Fruit fly (Drosophila melanogaster): ENCODE results near the gene pit.

Gene pit

dm6 chr3R:22025320-22025719, 8.8 kb upstream of the pit start, which contains the start of gene CG6028:
CG6028 (minus strand) TSS chr3R:22025506.
- TF ChIP-seq usp (GFP tag; optimal IDR thresholded peaks at IDR 0.05) (no peak), EcR (GFP tag; optimal IDR thresholded peaks at IDR 0.05) (no peak), Dll (optimal IDR thresholded peaks at IDR 0.05) (no peak), CG8478 (optimal IDR thresholded peaks at IDR 0.05) (no peak), pan (optimal IDR thresholded peaks at IDR 0.05) (no peak), psq (optimal IDR thresholded peaks at IDR 0.05) (no peak)

dm6 chr3R:22026922-22027742, 7.0 kb upstream of the pit start, which contains the start of the genes Cchl and ND-42:
Cchl (minus strand) TSS chr3R:22027480.
ND-42 (plus strand) TSS chr3R:22027709.
- TF ChIP-seq Dll (optimal IDR thresholded peaks at IDR 0.05) (no peak), EcR (GFP tag; optimal IDR thresholded peaks at IDR 0.05) (no peak), psq (optimal IDR thresholded peaks at IDR 0.05) (no peak), CG8478 (optimal IDR thresholded peaks at IDR 0.05) (no peak), usp (GFP tag; optimal IDR thresholded peaks at IDR 0.05) (no peak), pan (optimal IDR thresholded peaks at IDR 0.05) (no peak)

- TF ChIP-seq usp (GFP tag; optimal IDR thresholded peaks at IDR 0.05) (no peak), Dll (optimal IDR thresholded peaks at IDR 0.05) (no peak), pan (optimal IDR thresholded peaks at IDR 0.05) (no peak), psq (optimal IDR thresholded peaks at IDR 0.05) (no peak), CG8478 (optimal IDR thresholded peaks at IDR 0.05) (no peak), EcR (GFP tag; optimal IDR thresholded peaks at IDR 0.05) (no peak)
Observed at dm6 chr3R:22027743-22028099, 6.4 kb upstream of the pit start.

DNA sequence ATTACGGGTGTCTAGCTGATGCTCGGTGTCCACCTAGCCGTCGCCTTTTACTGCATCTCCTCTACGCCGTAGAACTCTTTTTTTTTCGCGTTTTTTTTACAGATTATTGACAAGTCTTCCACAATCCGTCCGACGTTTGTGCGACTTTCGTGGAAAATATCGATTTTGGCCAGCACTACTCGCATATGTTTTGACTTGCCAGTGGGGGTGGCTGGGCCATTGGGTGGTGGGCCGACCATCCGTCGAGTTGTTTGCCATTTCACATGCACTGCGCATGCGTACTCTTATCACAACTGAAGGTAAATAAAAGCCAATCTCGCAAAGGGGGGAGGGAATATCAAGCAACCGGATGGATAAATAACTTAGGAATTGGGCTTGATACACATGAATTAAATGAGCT, 2.4 kb upstream of the pit start, which contains the start of gene CG13409:
Gene CG13409 (minus strand): TSS at position 163 of the 400 bp plus-strand sequence.
- TF ChIP-seq usp (GFP tag; optimal IDR thresholded peaks at IDR 0.05) (no peak), CG8478 (optimal IDR thresholded peaks at IDR 0.05) (no peak), EcR (GFP tag; optimal IDR thresholded peaks at IDR 0.05) (no peak), pan (optimal IDR thresholded peaks at IDR 0.05) (no peak), psq (optimal IDR thresholded peaks at IDR 0.05) (no peak), Dll (optimal IDR thresholded peaks at IDR 0.05) (no peak)

- TF ChIP-seq Dll (optimal IDR thresholded peaks at IDR 0.05) (no peak), CG8478 (optimal IDR thresholded peaks at IDR 0.05) (no peak), usp (GFP tag; optimal IDR thresholded peaks at IDR 0.05) (no peak), EcR (GFP tag; optimal IDR thresholded peaks at IDR 0.05) (no peak), pan (optimal IDR thresholded peaks at IDR 0.05) (no peak), psq (optimal IDR thresholded peaks at IDR 0.05) (no peak)
Observed at dm6 chr3R:22035552-22035951, 1.5 kb downstream of the pit start.

- no peak for TF ChIP-seq EcR (GFP tag; optimal IDR thresholded peaks at IDR 0.05)
- TF ChIP-seq Dll (optimal IDR thresholded peaks at IDR 0.05) = no peak
- no peak for TF ChIP-seq psq (optimal IDR thresholded peaks at IDR 0.05)
- no peak for TF ChIP-seq usp (GFP tag; optimal IDR thresholded peaks at IDR 0.05)
- TF ChIP-seq pan (optimal IDR thresholded peaks at IDR 0.05) = no peak
- no peak for TF ChIP-seq CG8478 (optimal IDR thresholded peaks at IDR 0.05)
Observed at dm6 chr3R:22039480-22039879, 5.4 kb downstream of the pit start.

DNA sequence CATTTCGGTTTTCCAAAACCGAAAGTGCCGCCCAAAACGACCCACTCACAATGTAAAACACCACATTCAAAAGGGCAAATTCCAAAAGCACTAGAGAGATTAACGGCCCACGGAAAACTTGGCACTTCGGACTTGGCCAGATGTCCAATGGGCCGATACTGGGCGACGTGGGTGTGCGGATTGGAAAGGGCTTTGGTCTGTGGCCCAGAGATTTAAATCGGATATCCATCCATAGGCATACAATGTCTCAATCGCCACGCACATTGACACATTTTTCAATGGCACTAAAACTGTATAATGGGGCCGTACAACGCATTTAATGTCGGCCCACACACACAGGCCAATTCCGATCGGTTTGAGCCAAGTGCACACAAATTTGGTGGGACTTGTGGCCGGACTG, 6.3 kb downstream of the pit start:
- no peak for TF ChIP-seq Dll (optimal IDR thresholded peaks at IDR 0.05)
- no peak for TF ChIP-seq psq (optimal IDR thresholded peaks at IDR 0.05)
- TF ChIP-seq EcR (GFP tag; optimal IDR thresholded peaks at IDR 0.05) = no peak
- no peak for TF ChIP-seq CG8478 (optimal IDR thresholded peaks at IDR 0.05)

DNA sequence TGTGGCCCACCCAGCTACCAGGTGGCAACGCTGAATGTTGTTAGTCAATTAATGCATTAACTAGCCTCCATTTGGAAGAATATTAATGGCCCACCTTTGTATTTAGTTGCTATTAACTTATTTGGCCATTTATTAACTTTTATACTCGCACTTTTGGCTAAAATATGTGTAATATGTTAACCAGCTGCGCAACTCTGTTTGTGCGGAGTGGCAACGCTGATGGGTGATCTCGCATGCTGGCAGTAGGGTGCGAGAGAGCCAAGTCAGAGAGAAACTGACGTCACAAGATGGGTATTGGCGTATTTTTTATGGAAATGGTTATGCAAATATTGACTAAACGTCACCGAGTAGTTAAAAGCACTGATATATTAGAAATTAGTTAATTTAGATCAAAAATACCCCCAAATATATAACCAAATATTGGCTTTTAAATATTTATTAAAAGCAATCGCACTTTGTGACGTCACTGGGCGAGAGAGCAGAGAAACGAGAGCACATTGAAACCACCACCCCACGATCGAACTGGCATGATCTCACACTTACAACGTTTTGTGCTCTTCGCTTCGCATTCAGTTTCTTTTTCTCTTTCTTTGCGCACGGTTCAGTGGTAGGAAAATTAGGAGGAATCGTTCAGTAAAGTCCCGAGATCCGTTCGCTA, 7.7 kb downstream of the pit start, which contains the start of gene how:
Gene how (plus strand): TSS at position 567 of the 658 bp plus-strand sequence.
- no peak for TF ChIP-seq usp (GFP tag; optimal IDR thresholded peaks at IDR 0.05)
- TF ChIP-seq CG8478 (optimal IDR thresholded peaks at IDR 0.05) = no peak
- no peak for TF ChIP-seq EcR (GFP tag; optimal IDR thresholded peaks at IDR 0.05)
- TF ChIP-seq Dll (optimal IDR thresholded peaks at IDR 0.05) = peak; percentile 43

DNA sequence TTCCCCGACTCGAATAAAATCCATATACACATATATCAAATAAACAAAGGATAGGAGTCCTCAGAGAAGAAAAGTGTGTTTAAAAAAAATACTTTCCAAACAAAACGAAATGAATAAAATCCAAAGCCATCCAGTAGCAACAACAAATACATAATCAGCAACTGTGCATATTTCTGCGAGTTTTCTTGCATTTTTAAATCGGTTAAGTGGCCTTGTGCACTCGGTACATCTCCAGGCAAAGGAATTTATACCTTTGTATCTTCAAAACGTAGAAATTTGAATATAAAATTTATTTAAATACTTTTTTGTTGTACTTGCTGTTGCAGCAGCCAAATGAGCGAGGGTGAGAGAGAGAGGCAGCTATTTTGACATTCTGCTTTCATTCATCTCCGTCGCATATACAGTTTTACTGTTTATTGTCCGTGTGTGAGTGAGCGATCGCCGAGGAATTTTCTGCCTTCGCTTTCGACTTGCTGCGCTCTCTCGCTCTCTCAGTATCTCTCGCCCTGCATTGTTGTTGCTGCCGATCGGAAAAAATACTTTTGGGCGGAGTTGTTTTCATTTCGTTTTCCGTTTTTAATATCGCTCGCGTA, 8.3 kb downstream of the pit start:
- TF ChIP-seq usp (GFP tag; optimal IDR thresholded peaks at IDR 0.05) (no peak), pan (optimal IDR thresholded peaks at IDR 0.05) (no peak), CG8478 (optimal IDR thresholded peaks at IDR 0.05) (no peak), psq (optimal IDR thresholded peaks at IDR 0.05) (no peak), Dll (optimal IDR thresholded peaks at IDR 0.05) (no peak), EcR (GFP tag; optimal IDR thresholded peaks at IDR 0.05) (no peak)

DNA sequence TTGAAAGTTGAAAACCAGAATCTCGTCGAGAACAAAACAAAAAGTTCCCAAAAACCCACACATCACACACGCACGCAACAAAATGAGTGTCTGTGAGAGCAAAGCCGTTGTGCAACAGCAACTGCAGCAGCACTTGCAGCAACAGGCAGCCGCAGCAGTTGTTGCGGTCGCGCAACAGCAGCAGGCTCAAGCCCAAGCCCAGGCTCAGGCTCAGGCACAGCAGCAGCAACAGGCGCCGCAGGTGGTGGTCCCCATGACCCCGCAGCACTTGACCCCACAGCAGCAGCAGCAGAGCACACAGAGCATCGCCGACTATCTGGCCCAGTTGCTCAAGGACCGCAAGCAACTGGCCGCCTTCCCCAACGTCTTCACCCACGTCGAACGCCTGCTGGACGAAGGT, 8.9 kb downstream of the pit start:
- TF ChIP-seq EcR (GFP tag; optimal IDR thresholded peaks at IDR 0.05) (no peak), CG8478 (optimal IDR thresholded peaks at IDR 0.05) (no peak)

- TF ChIP-seq psq (optimal IDR thresholded peaks at IDR 0.05) = no peak
- peak; percentile 8 to 74 for TF ChIP-seq EcR (GFP tag; optimal IDR thresholded peaks at IDR 0.05)
Observed at dm6 chr3R:22043748-22044402, 9.8 kb downstream of the pit start.

Data from whole organism.